Fruit fly (Drosophila melanogaster) whole organism, embryonic: Measurements from ENCODE around the gene Paf-AHalpha.
A peak's percentile ranks its signal among the peaks of the same experiment; 100 is the strongest.

Experiments
- Bdp1 ChIP-seq: fragments of 200-800 bp; sonication (Bioruptor generic); optimal IDR thresholded peaks from 3 replicates; lab custom pipeline; 2016; ENCODE audit warnings: missing biosample characterization, missing genetic modification characterization
- CG1024 ChIP-seq: fragments of 200-800 bp; sonication (Bioruptor generic); IDR thresholded peaks from 2 replicates; pipeline ENCODE4 v1.3.6; 2022; ENCODE audit warnings: missing biosample characterization, missing genetic modification characterization
- CG10565 ChIP-seq: fragments of 200-800 bp; sonication (Bioruptor generic); optimal IDR thresholded peaks from 3 replicates; lab custom pipeline; 2016; ENCODE audit warnings: missing biosample characterization, mild to moderate bottlenecking, missing genetic modification characterization
- CG10654 ChIP-seq: fragments of 200-800 bp; sonication (Bioruptor generic); optimal IDR thresholded peaks from 2 replicates; lab custom pipeline; 2016; ENCODE audit warnings: missing biosample characterization, missing genetic modification characterization
- CG13296 ChIP-seq: fragments of 200-800 bp; sonication (Bioruptor generic); optimal IDR thresholded peaks from 3 replicates; lab custom pipeline; 2018; ENCODE audit warnings: missing biosample characterization, mild to moderate bottlenecking, missing genetic modification characterization
- CG16813 ChIP-seq: fragments of 200-800 bp; sonication (Bioruptor generic); IDR thresholded peaks from 3 replicates; pipeline ENCODE4 v1.3.6; 2022; ENCODE audit warnings: missing biosample characterization, missing genetic modification characterization; ENCODE audit not compliant: partially characterized antibody
- CG17328 ChIP-seq: fragments of 200-800 bp; sonication (Bioruptor generic); IDR thresholded peaks from 2 replicates; pipeline ENCODE4 v1.3.6; 2022; ENCODE audit warnings: missing biosample characterization, missing genetic modification characterization
- CG17568 ChIP-seq: fragments of 200-800 bp; sonication (Bioruptor generic); optimal IDR thresholded peaks from 2 replicates; lab custom pipeline; 2018; ENCODE audit warnings: missing biosample characterization, mild to moderate bottlenecking, missing genetic modification characterization, moderate library complexity
- CG18619 ChIP-seq: fragments of 200-800 bp; sonication (Bioruptor generic); optimal IDR thresholded peaks from 3 replicates; lab custom pipeline; 2017; ENCODE audit warnings: missing biosample characterization, mild to moderate bottlenecking, missing genetic modification characterization
- CG2120 ChIP-seq: fragments of 200-800 bp; sonication (Bioruptor generic); optimal IDR thresholded peaks from 3 replicates; lab custom pipeline; 2016; ENCODE audit warnings: missing biosample characterization, missing genetic modification characterization
- CG2875 ChIP-seq: fragments of 200-800 bp; sonication (Bioruptor generic); optimal IDR thresholded peaks from 2 replicates; lab custom pipeline; 2017; ENCODE audit warnings: missing biosample characterization, mild to moderate bottlenecking, missing genetic modification characterization, missing genetic modification reagents
- CG31224 ChIP-seq: fragments of 200-800 bp; sonication (Bioruptor generic); IDR thresholded peaks from 2 replicates; pipeline ENCODE4 v1.3.6; 2022; ENCODE audit warnings: missing biosample characterization, missing genetic modification characterization
- CG4360 ChIP-seq: fragments of 200-800 bp; sonication (Bioruptor generic); IDR thresholded peaks from 2 replicates; pipeline ENCODE4 v1.3.6; 2022; ENCODE audit warnings: missing biosample characterization, missing genetic modification characterization
- CG4820 ChIP-seq: fragments of 200-800 bp; sonication (Bioruptor generic); optimal IDR thresholded peaks from 3 replicates; lab custom pipeline; 2016; ENCODE audit warnings: missing biosample characterization, missing genetic modification characterization
- CG4854 ChIP-seq: fragments of 200-800 bp; sonication (Bioruptor generic); optimal IDR thresholded peaks from 2 replicates; lab custom pipeline; 2016; ENCODE audit warnings: missing biosample characterization, missing genetic modification characterization, inconsistent platforms
- CG6272 ChIP-seq: fragments of 200-800 bp; sonication (Bioruptor generic); IDR thresholded peaks from 2 replicates; pipeline ENCODE4 v1.3.6; 2022; ENCODE audit warnings: missing biosample characterization, missing genetic modification characterization
- CG8765 ChIP-seq: fragments of 200-800 bp; sonication (Bioruptor generic); IDR thresholded peaks from 2 replicates; pipeline ENCODE4 v1.3.6; 2022; ENCODE audit warnings: missing biosample characterization, missing genetic modification characterization
- Camta ChIP-seq: fragments of 200-800 bp; sonication (Bioruptor generic); optimal IDR thresholded peaks from 2 replicates; lab custom pipeline; 2016; ENCODE audit warnings: missing biosample characterization, missing genetic modification characterization
- CrebB ChIP-seq: fragments of 200-800 bp; sonication (Bioruptor generic); optimal IDR thresholded peaks from 3 replicates; lab custom pipeline; 2018; ENCODE audit warnings: missing biosample characterization, mild to moderate bottlenecking, missing genetic modification characterization
- Doc2 ChIP-seq: fragments of 200-800 bp; sonication (Bioruptor generic); IDR thresholded peaks from 2 replicates; pipeline ENCODE4 v1.3.6; 2022; ENCODE audit warnings: missing biosample characterization, missing genetic modification characterization
- E2f2 ChIP-seq: fragments of 200-800 bp; sonication (Bioruptor generic); IDR thresholded peaks from 2 replicates; pipeline ENCODE4 v1.3.6; 2022; ENCODE audit warnings: missing biosample characterization, missing genetic modification characterization
- ERR ChIP-seq: fragments of 200-800 bp; sonication (Bioruptor generic); optimal IDR thresholded peaks from 2 replicates; lab custom pipeline; 2016; ENCODE audit warnings: missing biosample characterization, missing genetic modification characterization
- Eip74EF ChIP-seq, 2 experiments: fragments of 200-800 bp in 1 of 2; fragments of >200 bp in 1 of 2; sonication (Bioruptor generic) in 1 of 2; optimal IDR thresholded peaks; 2 replicates each; lab custom pipeline; 2017 to 2019; ENCODE audit warnings: missing biosample characterization in 2 of 2, missing genetic modification characterization in 2 of 2, mild to moderate bottlenecking in 1 of 2, moderate library complexity in 1 of 2
- Ets97D ChIP-seq: fragments of 200-800 bp; sonication (Bioruptor generic); optimal IDR thresholded peaks from 3 replicates; lab custom pipeline; 2016; ENCODE audit warnings: missing biosample characterization, missing genetic modification characterization
- Fer3 ChIP-seq: fragments of 200-800 bp; sonication (Bioruptor generic); optimal IDR thresholded peaks from 2 replicates; lab custom pipeline; 2018; ENCODE audit warnings: missing biosample characterization, mild to moderate bottlenecking, missing genetic modification characterization, moderate library complexity
- Hmr ChIP-seq: fragments of 200-800 bp; sonication (Bioruptor generic); optimal IDR thresholded peaks from 3 replicates; lab custom pipeline; 2017; ENCODE audit warnings: mild to moderate bottlenecking, missing biosample characterization, missing genetic modification reagents, missing genetic modification characterization
- Jarid2 ChIP-seq: fragments of 200-800 bp; sonication (Bioruptor generic); optimal IDR thresholded peaks from 3 replicates; lab custom pipeline; 2017; ENCODE audit warnings: mild to moderate bottlenecking, missing biosample characterization, missing genetic modification reagents, missing genetic modification characterization
- Mad ChIP-seq: fragments of 200-800 bp; sonication (Bioruptor generic); optimal IDR thresholded peaks from 2 replicates; lab custom pipeline; 2016; ENCODE audit warnings: missing biosample characterization, missing genetic modification characterization
- Mes4 ChIP-seq: fragments of 200-800 bp; sonication (Bioruptor generic); optimal IDR thresholded peaks from 2 replicates; lab custom pipeline; 2016; ENCODE audit warnings: missing biosample characterization, missing genetic modification characterization
- Myb ChIP-seq: fragments of 200-800 bp; sonication (Bioruptor generic); optimal IDR thresholded peaks from 2 replicates; lab custom pipeline; 2016; ENCODE audit warnings: missing biosample characterization, missing genetic modification characterization
- Nf-YC ChIP-seq: fragments of 200-800 bp; optimal IDR thresholded peaks from 3 replicates; lab custom pipeline; 2019; ENCODE audit warnings: missing biosample characterization, mild to moderate bottlenecking, missing genetic modification characterization, moderate library complexity
- abd-A ChIP-seq: fragments of 200-800 bp; sonication (Bioruptor generic); optimal IDR thresholded peaks from 3 replicates; lab custom pipeline; 2019; ENCODE audit warnings: missing biosample characterization, mild to moderate bottlenecking, missing genetic modification characterization, moderate library complexity
- chm ChIP-seq: fragments of 200-800 bp; sonication (Bioruptor generic); IDR thresholded peaks from 2 replicates; pipeline ENCODE4 v1.3.6; 2022; ENCODE audit warnings: missing biosample characterization, missing genetic modification characterization
- crol ChIP-seq: fragments of 200-800 bp; sonication (Bioruptor generic); IDR thresholded peaks from 2 replicates; pipeline ENCODE4 v1.3.6; 2022; ENCODE audit warnings: missing biosample characterization, missing genetic modification characterization
- danr ChIP-seq: fragments of 200-800 bp; sonication (Bioruptor generic); IDR thresholded peaks from 2 replicates; pipeline ENCODE4 v1.3.6; 2022; ENCODE audit warnings: missing biosample characterization, missing genetic modification characterization
- gcm ChIP-seq: fragments of 200-800 bp; sonication (Bioruptor generic); optimal IDR thresholded peaks from 2 replicates; lab custom pipeline; 2019; ENCODE audit warnings: missing biosample characterization, mild to moderate bottlenecking, missing genetic modification characterization, moderate library complexity
- gcm2 ChIP-seq: fragments of 200-800 bp; sonication (Bioruptor generic); optimal IDR thresholded peaks from 2 replicates; lab custom pipeline; 2016; ENCODE audit warnings: missing biosample characterization, missing genetic modification characterization
- lbe ChIP-seq: fragments of 200-800 bp; sonication (Bioruptor generic); optimal IDR thresholded peaks from 2 replicates; lab custom pipeline; 2016; ENCODE audit warnings: missing biosample characterization, mild to moderate bottlenecking, missing genetic modification characterization
- lov ChIP-seq, 2 experiments: fragments of 200-800 bp in 1 of 2; fragments of >200 bp in 1 of 2; sonication (Bioruptor generic) in 1 of 2; IDR thresholded peaks in 1 of 2; optimal IDR thresholded peaks in 1 of 2; 2 replicates in 1 of 2; 3 replicates in 1 of 2; pipeline versions ENCODE4 v1.3.6 to Lab custom; 2017 to 2022; ENCODE audit warnings: missing biosample characterization in 1 of 2, missing genetic modification characterization in 1 of 2
- nerfin-1 ChIP-seq: fragments of 200-800 bp; sonication (Bioruptor generic); optimal IDR thresholded peaks from 3 replicates; lab custom pipeline; 2019; ENCODE audit warnings: missing biosample characterization, mild to moderate bottlenecking, missing genetic modification characterization, moderate library complexity
- pb ChIP-seq: fragments of 200-800 bp; sonication (Bioruptor generic); optimal IDR thresholded peaks from 3 replicates; lab custom pipeline; 2016; ENCODE audit warnings: missing biosample characterization, missing genetic modification characterization
- phol ChIP-seq: fragments of 200-800 bp; sonication (Bioruptor generic); optimal IDR thresholded peaks from 3 replicates; lab custom pipeline; 2018; ENCODE audit warnings: missing biosample characterization, mild to moderate bottlenecking, missing genetic modification characterization, moderate library complexity
- sens-2 ChIP-seq: fragments of 200-800 bp; sonication (Bioruptor generic); IDR thresholded peaks from 2 replicates; pipeline ENCODE4 v1.3.6; 2022; ENCODE audit warnings: missing biosample characterization, missing genetic modification characterization
- sisA ChIP-seq: fragments of 200-800 bp; sonication (Bioruptor generic); IDR thresholded peaks from 2 replicates; pipeline ENCODE4 v1.3.6; 2022; ENCODE audit warnings: missing biosample characterization, missing genetic modification characterization
- twi ChIP-seq: fragments of 200-800 bp; optimal IDR thresholded peaks from 2 replicates; lab custom pipeline; 2019; ENCODE audit warnings: missing biosample characterization, mild to moderate bottlenecking, missing genetic modification characterization, moderate library complexity
- unc-4 ChIP-seq: fragments of 200-800 bp; sonication (Bioruptor generic); IDR thresholded peaks from 2 replicates; pipeline ENCODE4 v1.3.6; 2022; ENCODE audit warnings: missing biosample characterization, missing genetic modification characterization; ENCODE audit not compliant: partially characterized antibody
- wek ChIP-seq: fragments of 200-800 bp; sonication (Bioruptor generic); optimal IDR thresholded peaks from 3 replicates; lab custom pipeline; 2018; ENCODE audit warnings: missing biosample characterization, mild to moderate bottlenecking, missing genetic modification characterization, moderate library complexity
- zfh2 ChIP-seq: fragments of 200-800 bp; sonication (Bioruptor generic); optimal IDR thresholded peaks from 2 replicates; lab custom pipeline; 2016; ENCODE audit warnings: missing biosample characterization, missing genetic modification characterization

Paf-AHalpha gene

dm6 chrX:15788235-15789187 lies 3.1 kb upstream of the Paf-AHalpha start, which contains the start of gene Rhp (continued):
- no peak for TF ChIP-seq danr (GFP tag; lab: Robert Waterston, UW)
- TF ChIP-seq Fer3 (tag; lab: Kevin White, UChicago), result peak; percentile 51
- no peak for TF ChIP-seq Doc2 (GFP tag; lab: Robert Waterston, UW)
- no peak for TF ChIP-seq lov (optimal IDR thresholded peaks at IDR 0.05; lab: Kevin White, UChicago)
- no peak for TF ChIP-seq lov (GFP tag; IDR thresholded peaks at IDR 0.05; lab: Robert Waterston, UW)
- peak; percentile 46 for TF ChIP-seq CG2875 (GFP tag; lab: Kevin White, UChicago)
- TF ChIP-seq abd-A (tag; lab: Kevin White, UChicago), result no peak
- TF ChIP-seq crol (GFP tag; lab: Robert Waterston, UW), result no peak
- no peak for TF ChIP-seq CG4820 (GFP tag; lab: Kevin White, UChicago)
- peak; percentile 49 for TF ChIP-seq nerfin-1 (tag; lab: Kevin White, UChicago)
- TF ChIP-seq CG13296, result peak; percentile 77
- TF ChIP-seq CG2120 (GFP tag; lab: Kevin White, UChicago), result no peak
- peak; percentile 76 for TF ChIP-seq CrebB (tag; lab: Kevin White, UChicago)
- TF ChIP-seq CG1024 (GFP tag; lab: Robert Waterston, UW), result no peak
- TF ChIP-seq Myb (GFP tag; lab: Kevin White, UChicago), result peak; percentile 19
- TF ChIP-seq CG31224 (GFP tag; lab: Robert Waterston, UW), result no peak
- peak; percentile 45 for TF ChIP-seq Nf-YC (tag; lab: Kevin White, UChicago)
- TF ChIP-seq Camta, result no peak
- no peak for TF ChIP-seq CG4360 (GFP tag; lab: Robert Waterston, UW)
- peak; percentile 56 for TF ChIP-seq lbe
- peak; percentile 37 for TF ChIP-seq Hmr
- no peak for TF ChIP-seq twi
- TF ChIP-seq phol (tag; lab: Kevin White, UChicago), result no peak
- TF ChIP-seq CG16813, result peak; percentile 27; the same call in 1 of the 3 replicates
- TF ChIP-seq ERR (GFP tag; lab: Kevin White, UChicago), result no peak
- no peak for TF ChIP-seq CG4854
- TF ChIP-seq wek, result peak; percentile 80
- TF ChIP-seq CG8765 (GFP tag; lab: Robert Waterston, UW), result no peak
- TF ChIP-seq Mes4 (GFP tag; lab: Kevin White, UChicago), result no peak
- no peak for TF ChIP-seq sisA (GFP tag; lab: Robert Waterston, UW)
- no peak for TF ChIP-seq CG6272 (GFP tag; lab: Robert Waterston, UW)
- no peak for TF ChIP-seq unc-4 (GFP tag; lab: Robert Waterston, UW)
- peak in 1 of 2 experiments; percentile 17 for TF ChIP-seq Eip74EF (GFP tag; optimal IDR thresholded peaks at IDR 0.05; lab: Kevin White, UChicago)
- TF ChIP-seq gcm (GFP tag; lab: Kevin White, UChicago), result peak; percentile 71
- no peak for TF ChIP-seq CG17568
- no peak for TF ChIP-seq Jarid2
- no peak for TF ChIP-seq chm
- peak; percentile 48 for TF ChIP-seq CG18619 (GFP tag; lab: Kevin White, UChicago)
- no peak for TF ChIP-seq sens-2 (GFP tag; lab: Robert Waterston, UW)
- no peak for TF ChIP-seq gcm2 (GFP tag; lab: Kevin White, UChicago)
- no peak for TF ChIP-seq Bdp1 (GFP tag; lab: Kevin White, UChicago)
- TF ChIP-seq CG10654, result no peak
- TF ChIP-seq Ets97D (GFP tag; lab: Kevin White, UChicago), result no peak
- no peak for TF ChIP-seq zfh2
- TF ChIP-seq CG17328 (GFP tag; lab: Robert Waterston, UW), result no peak; the same call in 1 of the 2 replicates
- TF ChIP-seq E2f2 (GFP tag; lab: Robert Waterston, UW), result no peak
- TF ChIP-seq pb, result no peak
- TF ChIP-seq Mad, result no peak
- no peak for TF ChIP-seq CG10565 (GFP tag; lab: Kevin White, UChicago)
